Fruit fly (Drosophila melanogaster): ENCODE results near the gene msk.

Gene msk

dm6 chr3L:8072720-8073119 lies 43.3 kb upstream of the msk start (continued):
- TF ChIP-seq unc-4 (GFP tag; IDR thresholded peaks at IDR 0.05; ENCODE audit: partially characterized antibody) (no peak), Awh (GFP tag; IDR thresholded peaks at IDR 0.05) (peak; percentile 64), CG7786 (GFP tag; optimal IDR thresholded peaks at IDR 0.05) (no peak), HHEX (GFP tag; optimal IDR thresholded peaks at IDR 0.05) (peak; percentile 77), CG1602 (GFP tag; optimal IDR thresholded peaks at IDR 0.05) (peak; percentile 15), CG17829 (tag; optimal IDR thresholded peaks at IDR 0.05) (peak; percentile 66), CG5245 (GFP tag; optimal IDR thresholded peaks at IDR 0.05) (peak; percentile 72), Asciz (GFP tag; optimal IDR thresholded peaks at IDR 0.05) (peak; percentile 77), sug (tag; optimal IDR thresholded peaks at IDR 0.05) (no peak), CG6813 (GFP tag; optimal IDR thresholded peaks at IDR 0.05) (peak; percentile 48), HLHmδ (GFP tag; optimal IDR thresholded peaks at IDR 0.05) (no peak), Doc3 (GFP tag; IDR thresholded peaks at IDR 0.05; ENCODE audit: partially characterized antibody) (no peak), Sry-β (GFP tag; optimal IDR thresholded peaks at IDR 0.05) (no peak), CG14860 (GFP tag; IDR thresholded peaks at IDR 0.05; ENCODE audit: partially characterized antibody) (no peak), CG3847 (GFP tag; IDR thresholded peaks at IDR 0.05) (0 out of 2 replicates have a peak, but pooled peaks have one; percentile 27), CG6791 (GFP tag; IDR thresholded peaks at IDR 0.05; ENCODE audit: partially characterized antibody) (no peak), Sin3A (optimal IDR thresholded peaks at IDR 0.05) (no peak), hbn (GFP tag; IDR thresholded peaks at IDR 0.05; ENCODE audit: partially characterized antibody) (no peak), pho (GFP tag; optimal IDR thresholded peaks at IDR 0.05) (peak; percentile 3), CoRest (tag; optimal IDR thresholded peaks at IDR 0.05) (peak; percentile 31), btn (GFP tag; optimal IDR thresholded peaks at IDR 0.05) (no peak), E2f1 (GFP tag; IDR thresholded peaks at IDR 0.05) (peak; percentile 67), CG2678 (tag; optimal IDR thresholded peaks at IDR 0.05) (peak; percentile 88), CG13624 (GFP tag; optimal IDR thresholded peaks at IDR 0.05) (peak; percentile 65), CG7745 (tag; optimal IDR thresholded peaks at IDR 0.05) (no peak), vfl (GFP tag; optimal IDR thresholded peaks at IDR 0.05) (no peak), Rfx (GFP tag; IDR thresholded peaks at IDR 0.05) (peak; percentile 72), CG7928 (GFP tag; optimal IDR thresholded peaks at IDR 0.05) (peak; percentile 9), ttk (GFP tag; IDR thresholded peaks at IDR 0.05) (peak; percentile 67; the same call in 1 of the 2 replicates), zen2 (GFP tag; IDR thresholded peaks at IDR 0.05; ENCODE audit: partially characterized antibody) (no peak), CG9437 (GFP tag; optimal IDR thresholded peaks at IDR 0.05) (no peak), CG12104 (GFP tag; optimal IDR thresholded peaks at IDR 0.05) (peak; percentile 37), CG4282 (GFP tag; optimal IDR thresholded peaks at IDR 0.05) (no peak), CG15011 (GFP tag; optimal IDR thresholded peaks at IDR 0.05) (peak; percentile 58), tio (GFP tag; optimal IDR thresholded peaks at IDR 0.05) (no peak), CG10267 (tag; optimal IDR thresholded peaks at IDR 0.05) (peak; percentile 53), dan (GFP tag; IDR thresholded peaks at IDR 0.05) (no peak), CG10959 (GFP tag; IDR thresholded peaks at IDR 0.05) (no peak), CG13296 (GFP tag; optimal IDR thresholded peaks at IDR 0.05) (peak; percentile 73), lab (GFP tag; optimal IDR thresholded peaks at IDR 0.05) (peak; percentile 87), vvl (GFP tag; IDR thresholded peaks at IDR 0.05) (peak; percentile 81), CG11398 (GFP tag; optimal IDR thresholded peaks at IDR 0.05) (no peak), CG30431 (GFP tag; optimal IDR thresholded peaks at IDR 0.05) (no peak), insv (GFP tag; optimal IDR thresholded peaks at IDR 0.05) (no peak), Dbx (GFP tag; IDR thresholded peaks at IDR 0.05) (peak; percentile 70; the same call in 2 of the 3 replicates), CG31441 (GFP tag; IDR thresholded peaks at IDR 0.05) (peak; percentile 76), CG10979 (tag; optimal IDR thresholded peaks at IDR 0.05) (peak; percentile 80), CG3995 (GFP tag; optimal IDR thresholded peaks at IDR 0.05) (peak; percentile 58), CG11723 (GFP tag; optimal IDR thresholded peaks at IDR 0.05) (no peak), CG32772 (GFP tag; IDR thresholded peaks at IDR 0.05) (peak; percentile 56; the same call in 1 of the 2 replicates), ap (GFP tag; IDR thresholded peaks at IDR 0.05) (peak; percentile 50; the same call in 1 of the 2 replicates)

All from whole organism, embryonic.